Worm (Caenorhabditis elegans) whole organism, L4 larva: ENCODE results near the gene myo-6.

Source experiments
- F10B5.3 ChIP-seq: sonication (generic microtip); optimal IDR thresholded peaks from 2 replicates; lab custom pipeline; 2016; ENCODE audit warnings: mild to moderate bottlenecking, missing genetic modification characterization, missing compliant biosample characterization
- egl-27 ChIP-seq: sonication (generic microtip); optimal IDR thresholded peaks from 3 replicates; lab custom pipeline; 2017; ENCODE audit warnings: missing biosample characterization, missing genetic modification reagents, missing genetic modification characterization
- lin-13 ChIP-seq: fragments of 150-350 bp; optimal IDR thresholded peaks from 2 replicates; lab custom pipeline; 2014; ENCODE audit warnings: missing biosample characterization, missing genetic modification reagents, missing genetic modification characterization
- lsy-2 ChIP-seq, 2 experiments: fragments of 150-350 bp in 1 of 2; sonication (generic microtip) in 1 of 2; optimal IDR thresholded peaks; 2 replicates each; lab custom pipeline; 2014 to 2017; ENCODE audit warnings: missing biosample characterization in 2 of 2, missing genetic modification characterization in 2 of 2
- zip-11 ChIP-seq: fragments of 200-800 bp; sonication (Bioruptor generic); IDR thresholded peaks from 2 replicates; pipeline ENCODE4 v1.3.6; 2022; ENCODE audit warnings: missing genetic modification characterization, missing compliant biosample characterization

DNA sequence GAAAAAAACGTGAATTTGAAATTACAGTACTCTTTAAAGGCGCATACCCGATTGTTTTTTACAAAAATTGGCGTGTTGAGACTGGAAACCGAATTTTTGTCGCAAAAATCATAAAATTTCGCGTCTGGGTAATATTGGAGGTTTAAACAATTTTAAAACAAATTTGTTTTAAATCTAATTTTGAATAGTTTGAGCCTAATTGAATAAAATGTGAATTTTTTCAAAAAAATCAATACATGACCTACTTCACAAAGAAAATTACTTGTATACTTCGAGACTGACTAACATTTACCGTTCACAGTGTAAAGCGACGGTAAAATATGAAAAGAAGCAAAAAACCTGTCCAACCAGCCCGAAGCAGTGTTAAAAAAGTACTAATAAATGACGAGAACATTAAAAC is 47.7 kb downstream of the myo-6 start:
- TF ChIP-seq lin-13 (GFP tag; lab: Kevin White, UChicago) (no peak), zip-11 (GFP tag; lab: Robert Waterston, UW) (no peak), lsy-2 (tag; optimal IDR thresholded peaks at IDR 0.05; lab: Kevin White, UChicago) (no peak), F10B5.3 (tag; lab: Kevin White, UChicago) (no peak), egl-27 (tag; lab: Kevin White, UChicago) (no peak)
